Fruit fly (Drosophila melanogaster): ENCODE measurements around the gene CG34124.

- TF ChIP-seq Blimp-1 (GFP tag; optimal IDR thresholded peaks at IDR 0.05) (no peak), CG16779 (tag; optimal IDR thresholded peaks at IDR 0.05) (no peak), CG4318 (GFP tag; optimal IDR thresholded peaks at IDR 0.05) (no peak), Sox15 (GFP tag; optimal IDR thresholded peaks at IDR 0.05) (no peak), CG10631 (GFP tag; optimal IDR thresholded peaks at IDR 0.05) (no peak), Lpt (GFP tag; optimal IDR thresholded peaks at IDR 0.05) (no peak), CG32006 (GFP tag; optimal IDR thresholded peaks at IDR 0.05) (no peak)
Measured at dm6 chr2L:4932284-4932683, 25.9 kb upstream of the CG34124 start, which contains the start of gene hoe1.
